Worm (Caenorhabditis elegans): Measurements from ENCODE around the gene dsb-1.

dsb-1 gene

DNA sequence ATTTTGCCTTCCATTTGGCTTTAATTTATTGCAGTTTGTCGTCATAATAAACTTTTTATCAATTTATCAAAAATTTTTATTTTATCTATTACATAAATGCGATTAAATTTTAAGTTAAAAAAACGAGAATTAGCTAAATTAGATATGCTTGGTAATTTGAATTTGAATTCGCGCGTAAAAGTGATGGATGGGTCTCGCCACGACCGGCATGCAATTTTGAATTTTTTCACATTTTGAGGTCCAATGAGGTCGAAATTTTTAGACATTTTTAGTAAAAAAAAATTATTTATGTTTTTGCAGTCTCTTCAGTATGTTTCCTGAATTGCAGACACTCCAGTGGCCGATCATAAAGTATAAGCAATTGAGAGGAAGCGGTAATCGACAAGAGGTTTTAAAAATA, at the start of gene dsb-1:
Gene dsb-1 (plus strand): TSS at position 301 of the 400 bp plus-strand sequence.
- TF ChIP-seq tab-1 (GFP tag; IDR thresholded peaks at IDR 0.05) (no peak), ztf-23 (GFP tag; IDR thresholded peaks at IDR 0.05) (no peak), med-1 (GFP tag; optimal IDR thresholded peaks at IDR 0.05; ENCODE audit: insufficient read depth) (no peak), ref-1 (GFP tag; conservative IDR thresholded peaks at IDR 0.05) (no peak), T22C8.4 (GFP tag; IDR thresholded peaks at IDR 0.05) (no peak), cog-1 (tag; optimal IDR thresholded peaks at IDR 0.05) (no peak), flt-1 (GFP tag; IDR thresholded peaks at IDR 0.05) (no peak), klf-2 (GFP tag; conservative IDR thresholded peaks at IDR 0.05) (no peak), ztf-29 (GFP tag; IDR thresholded peaks at IDR 0.05) (no peak)

DNA sequence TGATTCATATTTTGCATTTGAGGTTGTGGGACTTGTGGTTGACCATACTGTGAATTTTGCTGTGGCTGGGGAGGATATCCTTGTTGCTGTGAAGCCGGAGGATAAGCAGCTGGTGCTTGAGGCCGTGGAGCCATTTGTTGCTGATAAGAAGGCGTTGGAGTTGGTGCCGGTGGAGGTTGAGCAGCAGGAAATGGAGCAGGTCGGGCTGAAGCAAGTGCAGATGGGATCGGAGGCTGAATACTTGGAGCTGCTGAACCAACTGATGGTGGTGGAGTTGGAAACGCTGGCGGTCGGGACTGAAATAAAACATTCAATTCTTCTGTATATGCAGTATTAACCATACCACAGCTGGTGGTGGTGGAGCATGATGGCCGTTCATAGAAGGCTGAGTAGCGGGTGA, 48.7 kb upstream of the dsb-1 start:
- TF ChIP-seq cog-1 (tag; optimal IDR thresholded peaks at IDR 0.05) (no peak), ztf-29 (GFP tag; IDR thresholded peaks at IDR 0.05) (no peak), flt-1 (GFP tag; IDR thresholded peaks at IDR 0.05) (no peak), ztf-23 (GFP tag; IDR thresholded peaks at IDR 0.05) (no peak)

DNA sequence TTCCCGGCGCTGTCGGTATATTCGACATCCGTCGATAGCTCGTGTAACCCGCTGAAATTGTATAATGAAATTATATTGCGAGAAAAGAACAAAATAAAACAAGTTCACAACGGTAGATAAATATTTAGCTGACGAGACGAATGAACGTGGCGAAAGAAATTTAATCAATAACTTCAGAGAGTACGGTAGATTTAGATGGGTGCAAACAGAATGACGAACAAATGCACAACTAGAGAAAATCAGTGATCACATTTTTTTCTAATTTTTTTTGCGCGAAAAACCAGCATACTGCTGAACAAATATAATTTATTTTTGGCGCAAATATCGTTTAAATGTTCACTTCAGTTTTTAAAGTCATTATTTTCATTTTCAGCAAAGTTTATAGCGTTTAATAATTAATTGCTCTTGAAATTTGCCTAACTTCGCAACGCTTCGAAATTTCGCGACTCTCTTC, 48.0 kb upstream of the dsb-1 start, which contains the start of gene sec-24.2:
Gene sec-24.2 (minus strand): TSS at position 51 of the 454 bp plus-strand sequence.
- TF ChIP-seq ztf-23 (GFP tag; IDR thresholded peaks at IDR 0.05) (no peak), med-1 (GFP tag; optimal IDR thresholded peaks at IDR 0.05; ENCODE audit: insufficient read depth) (no peak), T22C8.4 (GFP tag; IDR thresholded peaks at IDR 0.05) (no peak), flt-1 (GFP tag; IDR thresholded peaks at IDR 0.05) (no peak), cog-1 (tag; optimal IDR thresholded peaks at IDR 0.05) (no peak), klf-2 (GFP tag; conservative IDR thresholded peaks at IDR 0.05) (no peak), ztf-29 (GFP tag; IDR thresholded peaks at IDR 0.05) (no peak), ref-1 (GFP tag; conservative IDR thresholded peaks at IDR 0.05) (no peak), tab-1 (GFP tag; IDR thresholded peaks at IDR 0.05) (no peak)

DNA sequence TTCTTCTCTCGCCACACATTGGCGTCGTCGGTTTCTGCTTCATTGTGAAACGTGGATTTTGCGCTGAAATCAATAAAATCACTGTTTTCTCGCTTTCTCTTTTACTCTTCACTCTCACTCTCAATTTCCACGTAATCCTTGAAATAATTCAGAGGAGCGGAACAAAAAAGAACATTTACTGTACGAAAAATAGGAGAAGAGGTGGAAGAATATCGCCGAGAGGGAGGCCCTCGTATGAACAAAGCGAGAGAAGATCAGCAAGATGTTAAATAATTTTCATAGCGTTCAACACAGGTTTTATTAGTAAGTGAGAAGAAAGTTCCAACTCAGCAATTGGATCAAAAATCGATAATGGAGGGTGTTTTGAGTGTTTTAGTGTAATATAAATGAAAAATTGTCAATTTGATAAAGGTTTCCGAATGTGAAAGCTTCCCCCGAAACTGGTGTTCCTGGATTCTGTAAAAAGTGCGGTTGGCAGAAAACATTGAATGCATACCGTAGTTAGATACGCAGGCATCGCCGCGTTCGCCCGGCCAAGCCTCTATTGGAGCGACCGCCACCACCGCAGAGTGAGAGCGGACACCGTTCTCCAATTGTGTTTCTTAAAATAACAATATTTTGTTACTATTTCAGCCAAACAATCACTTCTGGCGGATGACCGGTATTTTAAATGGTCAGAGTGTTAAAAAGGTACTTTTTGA, 47.2 kb upstream of the dsb-1 start, which contains the start of the genes ccr-4 and ZC518.8:
Gene ccr-4 (plus strand): TSS at position 151 of the 701 bp plus-strand sequence.
Gene ZC518.8 (minus strand): TSS at position 517 of the 701 bp plus-strand sequence.
- no peak for TF ChIP-seq tab-1 (GFP tag; IDR thresholded peaks at IDR 0.05)
- no peak for TF ChIP-seq T22C8.4 (GFP tag; IDR thresholded peaks at IDR 0.05)
- TF ChIP-seq ztf-23 (GFP tag; IDR thresholded peaks at IDR 0.05) = no peak
- no peak for TF ChIP-seq med-1 (GFP tag; optimal IDR thresholded peaks at IDR 0.05; ENCODE audit: insufficient read depth)
- no peak for TF ChIP-seq cog-1 (tag; optimal IDR thresholded peaks at IDR 0.05)
- TF ChIP-seq flt-1 (GFP tag; IDR thresholded peaks at IDR 0.05) = no peak
- TF ChIP-seq klf-2 (GFP tag; conservative IDR thresholded peaks at IDR 0.05) = no peak
- no peak for TF ChIP-seq ztf-29 (GFP tag; IDR thresholded peaks at IDR 0.05)
- no peak for TF ChIP-seq ref-1 (GFP tag; conservative IDR thresholded peaks at IDR 0.05)

DNA sequence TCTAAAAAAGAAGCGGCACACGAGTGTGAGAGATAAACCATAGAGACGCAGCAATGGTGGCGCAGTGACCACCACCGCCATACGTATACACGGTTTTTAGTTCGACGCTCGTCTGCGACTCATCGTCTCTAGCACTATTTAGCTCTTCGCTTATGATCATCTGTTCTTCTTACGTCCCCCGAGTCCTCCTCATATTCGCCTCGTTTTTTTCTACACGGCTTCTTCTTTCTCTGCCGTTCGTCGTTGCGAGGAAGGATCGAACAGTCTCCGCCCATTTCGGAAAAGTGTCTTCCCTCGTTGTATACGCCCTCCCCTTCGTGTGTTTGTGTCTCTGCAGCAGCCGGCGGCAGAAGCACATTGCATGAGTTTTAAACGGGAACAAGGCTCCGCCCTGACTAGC, 43.8 kb upstream of the dsb-1 start:
- peak; percentile 48; the same call in 1 of the 2 replicates for TF ChIP-seq ztf-29 (GFP tag; IDR thresholded peaks at IDR 0.05)
- TF ChIP-seq med-1 (GFP tag; optimal IDR thresholded peaks at IDR 0.05; ENCODE audit: insufficient read depth) = no peak
- TF ChIP-seq klf-2 (GFP tag; conservative IDR thresholded peaks at IDR 0.05) = no peak
- no peak for TF ChIP-seq ztf-23 (GFP tag; IDR thresholded peaks at IDR 0.05)

DNA sequence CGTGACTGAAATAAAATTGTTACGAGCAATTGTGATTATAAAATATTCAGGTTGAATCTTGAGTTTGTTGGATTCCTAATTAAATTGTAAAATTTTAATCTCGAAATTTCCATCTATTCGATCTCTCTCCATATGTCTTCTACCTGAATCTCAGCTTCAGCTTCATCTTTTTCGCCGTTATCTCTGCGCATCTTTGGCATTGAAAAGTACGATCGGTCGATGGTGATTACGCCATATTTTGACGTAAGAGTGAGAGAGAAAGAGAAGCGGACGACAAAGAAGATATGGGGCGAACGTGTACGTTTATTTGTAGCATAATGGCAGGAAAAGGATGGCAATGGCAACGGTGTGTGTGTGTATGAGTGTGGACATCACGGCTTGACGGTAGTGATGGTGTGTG, 42.2 kb upstream of the dsb-1 start:
- no peak for TF ChIP-seq tab-1 (GFP tag; IDR thresholded peaks at IDR 0.05)
- TF ChIP-seq cog-1 (tag; optimal IDR thresholded peaks at IDR 0.05) = no peak
- TF ChIP-seq ref-1 (GFP tag; conservative IDR thresholded peaks at IDR 0.05) = no peak
- no peak for TF ChIP-seq klf-2 (GFP tag; conservative IDR thresholded peaks at IDR 0.05)
- no peak for TF ChIP-seq flt-1 (GFP tag; IDR thresholded peaks at IDR 0.05)
- no peak for TF ChIP-seq T22C8.4 (GFP tag; IDR thresholded peaks at IDR 0.05)
- TF ChIP-seq med-1 (GFP tag; optimal IDR thresholded peaks at IDR 0.05; ENCODE audit: insufficient read depth) = no peak
- TF ChIP-seq ztf-23 (GFP tag; IDR thresholded peaks at IDR 0.05) = no peak
- no peak for TF ChIP-seq ztf-29 (GFP tag; IDR thresholded peaks at IDR 0.05)

DNA sequence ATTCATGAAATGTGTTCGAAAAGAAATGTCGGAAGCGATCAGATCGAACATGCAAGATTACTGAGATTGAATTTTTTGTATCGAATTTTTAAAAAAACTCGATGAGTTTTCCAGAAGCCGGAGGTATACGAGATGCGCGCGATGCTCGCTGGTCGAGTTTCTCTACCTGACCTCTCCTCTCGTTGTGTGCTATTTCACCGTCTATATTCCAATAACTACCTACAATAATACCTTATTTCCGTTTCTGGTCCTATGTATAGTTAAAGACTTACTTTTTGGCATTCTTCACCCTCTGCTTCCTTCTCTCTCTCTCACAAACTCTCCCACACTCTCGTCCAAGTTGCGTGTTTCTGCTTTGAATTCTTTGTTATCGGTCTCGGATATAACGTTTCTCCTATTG, 37.4 kb upstream of the dsb-1 start:
- TF ChIP-seq T22C8.4 (GFP tag; IDR thresholded peaks at IDR 0.05) = no peak
- no peak for TF ChIP-seq flt-1 (GFP tag; IDR thresholded peaks at IDR 0.05)
- no peak for TF ChIP-seq ztf-23 (GFP tag; IDR thresholded peaks at IDR 0.05)
- no peak for TF ChIP-seq med-1 (GFP tag; optimal IDR thresholded peaks at IDR 0.05; ENCODE audit: insufficient read depth)
- TF ChIP-seq ztf-29 (GFP tag; IDR thresholded peaks at IDR 0.05) = no peak
- no peak for TF ChIP-seq ref-1 (GFP tag; conservative IDR thresholded peaks at IDR 0.05)
- no peak for TF ChIP-seq cog-1 (tag; optimal IDR thresholded peaks at IDR 0.05)
- TF ChIP-seq klf-2 (GFP tag; conservative IDR thresholded peaks at IDR 0.05) = no peak
- no peak for TF ChIP-seq tab-1 (GFP tag; IDR thresholded peaks at IDR 0.05)

DNA sequence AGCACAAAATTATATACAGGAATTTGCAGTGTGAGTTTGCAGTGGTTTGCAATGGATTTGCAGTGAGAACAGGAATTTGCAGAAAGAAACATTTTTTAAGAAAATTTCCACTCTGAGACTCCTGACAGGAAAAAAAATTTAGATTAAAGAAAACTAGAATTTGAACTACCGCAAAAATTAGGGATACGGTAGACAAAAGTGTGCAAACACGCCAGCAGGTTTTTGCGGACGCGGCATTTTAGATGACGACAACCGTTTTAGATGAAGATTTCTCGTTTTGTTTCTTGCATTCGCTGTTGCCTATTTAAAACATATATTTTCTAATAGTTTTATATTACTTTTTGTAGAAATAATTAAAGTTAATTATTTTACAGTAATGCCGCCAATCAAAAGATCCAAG, 36.8 kb upstream of the dsb-1 start, which contains the start of gene wdr-46:
Gene wdr-46 (plus strand): TSS at position 375 of the 400 bp plus-strand sequence.
- TF ChIP-seq ztf-29 (GFP tag; IDR thresholded peaks at IDR 0.05) = no peak
- 0 out of 2 replicates have a peak, but pooled peaks have one; percentile 71 for TF ChIP-seq flt-1 (GFP tag; IDR thresholded peaks at IDR 0.05)
- TF ChIP-seq cog-1 (tag; optimal IDR thresholded peaks at IDR 0.05) = peak; percentile 40

DNA sequence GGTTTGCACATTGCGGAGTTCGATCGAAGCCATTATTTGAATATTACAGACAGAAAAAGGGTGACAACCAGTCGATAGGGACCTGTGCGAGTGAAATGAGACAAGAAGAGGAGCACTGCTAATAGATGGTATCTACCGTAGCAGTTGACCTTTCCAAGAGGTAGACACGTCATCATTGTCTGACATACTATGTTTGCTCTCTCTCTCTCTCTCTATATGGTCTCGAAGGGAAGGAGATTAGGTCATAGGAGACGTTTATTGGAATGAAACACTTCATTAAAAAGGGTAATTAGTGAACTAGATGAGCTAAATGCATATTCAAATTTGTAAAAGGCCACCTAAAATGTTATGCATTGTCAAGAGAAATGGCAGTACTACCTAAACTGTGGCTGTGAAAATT, 32.7 kb upstream of the dsb-1 start, which contains the start of gene atz-1:
Gene atz-1 (minus strand): TSS at position 101 of the 400 bp plus-strand sequence.
- TF ChIP-seq tab-1 (GFP tag; IDR thresholded peaks at IDR 0.05) (no peak), T22C8.4 (GFP tag; IDR thresholded peaks at IDR 0.05) (no peak), med-1 (GFP tag; optimal IDR thresholded peaks at IDR 0.05; ENCODE audit: insufficient read depth) (no peak), flt-1 (GFP tag; IDR thresholded peaks at IDR 0.05) (no peak), ztf-29 (GFP tag; IDR thresholded peaks at IDR 0.05) (no peak), ztf-23 (GFP tag; IDR thresholded peaks at IDR 0.05) (no peak), cog-1 (tag; optimal IDR thresholded peaks at IDR 0.05) (no peak), ref-1 (GFP tag; conservative IDR thresholded peaks at IDR 0.05) (no peak), klf-2 (GFP tag; conservative IDR thresholded peaks at IDR 0.05) (no peak)

DNA sequence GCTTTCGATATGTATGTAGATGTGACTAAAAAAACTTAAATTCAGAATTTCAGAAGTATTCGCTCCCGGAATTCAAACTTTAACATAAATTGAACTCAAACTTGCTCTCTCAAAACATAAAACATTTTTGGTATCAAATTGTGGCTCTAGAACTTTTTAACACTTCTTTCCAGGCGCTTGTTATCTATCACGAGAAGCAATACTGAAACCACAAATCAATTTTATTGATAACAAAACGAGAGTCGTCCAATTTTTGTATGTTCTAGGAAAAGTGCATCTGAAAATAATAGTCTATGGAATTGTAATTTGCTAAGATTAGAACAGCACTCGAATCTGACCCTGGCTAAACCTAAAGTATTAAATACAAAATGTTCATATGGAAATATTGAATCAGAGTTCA, 29.8 kb upstream of the dsb-1 start:
- no peak for TF ChIP-seq ref-1 (GFP tag; conservative IDR thresholded peaks at IDR 0.05)
- no peak for TF ChIP-seq cog-1 (tag; optimal IDR thresholded peaks at IDR 0.05)
- no peak for TF ChIP-seq ztf-23 (GFP tag; IDR thresholded peaks at IDR 0.05)
- TF ChIP-seq ztf-29 (GFP tag; IDR thresholded peaks at IDR 0.05) = no peak
- TF ChIP-seq flt-1 (GFP tag; IDR thresholded peaks at IDR 0.05) = no peak
- no peak for TF ChIP-seq klf-2 (GFP tag; conservative IDR thresholded peaks at IDR 0.05)
- TF ChIP-seq tab-1 (GFP tag; IDR thresholded peaks at IDR 0.05) = no peak
- TF ChIP-seq T22C8.4 (GFP tag; IDR thresholded peaks at IDR 0.05) = no peak
- TF ChIP-seq med-1 (GFP tag; optimal IDR thresholded peaks at IDR 0.05; ENCODE audit: insufficient read depth) = no peak
